Fruit fly (Drosophila melanogaster): ENCODE results near the gene CG13713.

The CG13713 gene

dm6 chr3L:4720510-4721157 lies 23.2 kb downstream of the CG13713 start (continued):
- TF ChIP-seq H2.0 (GFP tag; IDR thresholded peaks at IDR 0.05) (no peak), repo (GFP tag; optimal IDR thresholded peaks at IDR 0.05) (no peak), hbn (GFP tag; IDR thresholded peaks at IDR 0.05; ENCODE audit: partially characterized antibody) (no peak), ash1 (GFP tag; optimal IDR thresholded peaks at IDR 0.05) (no peak), CG11093 (GFP tag; IDR thresholded peaks at IDR 0.05) (no peak), CG31224 (GFP tag; IDR thresholded peaks at IDR 0.05) (no peak), CG18476 (GFP tag; optimal IDR thresholded peaks at IDR 0.05) (no peak), CG12391 (tag; optimal IDR thresholded peaks at IDR 0.05) (no peak), Mad (GFP tag; optimal IDR thresholded peaks at IDR 0.05) (no peak), dysf (GFP tag; IDR thresholded peaks at IDR 0.05) (peak; percentile 71; the same call in 2 of the 3 replicates), nau (GFP tag; optimal IDR thresholded peaks at IDR 0.05) (no peak), CG15601 (tag; optimal IDR thresholded peaks at IDR 0.05) (no peak), wor (GFP tag; IDR thresholded peaks at IDR 0.05) (no peak), Fer1 (GFP tag; optimal IDR thresholded peaks at IDR 0.05) (peak; percentile 32), bbx (GFP tag; IDR thresholded peaks at IDR 0.05; ENCODE audit: partially characterized antibody) (no peak), CG6689 (GFP tag; IDR thresholded peaks at IDR 0.05) (peak; percentile 55; the same call in 1 of the 2 replicates), her (GFP tag; optimal IDR thresholded peaks at IDR 0.05) (no peak), CG16815 (GFP tag; optimal IDR thresholded peaks at IDR 0.05) (no peak), Aef1 (GFP tag; IDR thresholded peaks at IDR 0.05) (no peak), CG43689 (GFP tag; IDR thresholded peaks at IDR 0.05) (0 out of 2 replicates have a peak, but pooled peaks have one; percentile 19), CG18764 (GFP tag; optimal IDR thresholded peaks at IDR 0.05) (no peak), Oaz (GFP tag; IDR thresholded peaks at IDR 0.05) (peak; percentile 20; the same call in 1 of the 2 replicates), lab (GFP tag; optimal IDR thresholded peaks at IDR 0.05) (peak; percentile 50), CG13424 (tag; optimal IDR thresholded peaks at IDR 0.05) (peak; percentile 53), ATbp (GFP tag; optimal IDR thresholded peaks at IDR 0.05) (peak; percentile 25), usp (GFP tag; optimal IDR thresholded peaks at IDR 0.05) (no peak), CG32772 (GFP tag; IDR thresholded peaks at IDR 0.05) (peak; percentile 40; the same call in 1 of the 2 replicates), CG2199 (GFP tag; IDR thresholded peaks at IDR 0.05) (no peak), vfl (GFP tag; optimal IDR thresholded peaks at IDR 0.05) (no peak), ttk (GFP tag; IDR thresholded peaks at IDR 0.05) (peak; percentile 37; the same call in 1 of the 2 replicates), Sry-δ (GFP tag; optimal IDR thresholded peaks at IDR 0.05) (no peak), Trl (optimal IDR thresholded peaks at IDR 0.05) (no peak), Trl (GFP tag; optimal IDR thresholded peaks at IDR 0.05) (no peak)

dm6 chr3L:4721886-4722285 lies 24.5 kb downstream of the CG13713 start:
- TF ChIP-seq sima (GFP tag; optimal IDR thresholded peaks at IDR 0.05), result no peak
- peak in 1 of 2 experiments; percentile 68 for TF ChIP-seq bsh (GFP tag; optimal IDR thresholded peaks at IDR 0.05)
- no peak for TF ChIP-seq CG6813 (GFP tag; optimal IDR thresholded peaks at IDR 0.05)
- TF ChIP-seq CG12659 (GFP tag; optimal IDR thresholded peaks at IDR 0.05), result no peak
- no peak for TF ChIP-seq Oli (tag; optimal IDR thresholded peaks at IDR 0.05)
- TF ChIP-seq Stat92E (GFP tag; optimal IDR thresholded peaks at IDR 0.05), result no peak
- TF ChIP-seq lbe (GFP tag; optimal IDR thresholded peaks at IDR 0.05), result no peak
- TF ChIP-seq btn (GFP tag; optimal IDR thresholded peaks at IDR 0.05), result no peak
- no peak for TF ChIP-seq CG11696 (GFP tag; IDR thresholded peaks at IDR 0.05)
- TF ChIP-seq bbx (GFP tag; IDR thresholded peaks at IDR 0.05; ENCODE audit: partially characterized antibody), result no peak
- TF ChIP-seq D (optimal IDR thresholded peaks at IDR 0.05), result no peak
- TF ChIP-seq D (GFP tag; optimal IDR thresholded peaks at IDR 0.05), result no peak
- TF ChIP-seq fd64A (GFP tag; optimal IDR thresholded peaks at IDR 0.05), result no peak
- no peak for TF ChIP-seq H15 (GFP tag; IDR thresholded peaks at IDR 0.05)
- TF ChIP-seq CG9932 (GFP tag; IDR thresholded peaks at IDR 0.05), result no peak
- TF ChIP-seq Dfd (GFP tag; optimal IDR thresholded peaks at IDR 0.05), result no peak
- no peak for TF ChIP-seq CG6765 (GFP tag; optimal IDR thresholded peaks at IDR 0.05)
- TF ChIP-seq CG10366 (GFP tag; IDR thresholded peaks at IDR 0.05), result no peak
- peak; percentile 42 for TF ChIP-seq gem (tag; optimal IDR thresholded peaks at IDR 0.05)
- no peak for TF ChIP-seq pfk (GFP tag; optimal IDR thresholded peaks at IDR 0.05)

Measured in whole organism, embryonic.